Worm (Caenorhabditis elegans): ENCODE data around the gene srt-40.

srt-40 gene

DNA sequence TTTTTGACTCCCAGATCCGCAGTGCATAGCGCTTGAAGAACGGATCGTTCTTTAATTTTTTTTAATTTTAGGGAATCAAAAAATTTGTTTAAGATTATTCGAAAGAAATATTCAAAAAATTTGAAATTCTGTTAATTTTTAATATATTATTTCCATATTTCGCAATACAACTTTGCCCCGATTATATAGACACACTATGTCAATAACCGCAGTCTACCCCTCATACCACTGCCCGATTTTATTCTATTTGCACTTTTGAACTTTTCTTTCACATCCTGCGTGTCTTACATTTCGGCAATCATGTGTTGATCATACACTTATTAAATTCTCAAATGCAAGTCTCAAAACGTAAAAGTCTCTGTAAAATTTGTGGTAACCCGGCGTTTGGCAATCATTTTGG lies 12.7 kb upstream of the srt-40 start, which contains the start of gene nhr-56:
Gene nhr-56 (plus strand): TSS at position 202 of the 400 bp plus-strand sequence.
- TF ChIP-seq lsy-12 (tag; optimal IDR thresholded peaks at IDR 0.05) (no peak), pqm-1 (tag; optimal IDR thresholded peaks at IDR 0.05) (peak; percentile 56), elt-2 (tag; optimal IDR thresholded peaks at IDR 0.05) (peak; percentile 64), nfya-1 (tag; optimal IDR thresholded peaks at IDR 0.05; ENCODE audit: insufficient read depth) (peak; percentile 16), jun-1 (tag; optimal IDR thresholded peaks at IDR 0.05) (peak; percentile 5), pha-4 (tag; optimal IDR thresholded peaks at IDR 0.05) (peak; percentile 98), mdl-1 (tag; optimal IDR thresholded peaks at IDR 0.05) (no peak), nhr-23 (tag; optimal IDR thresholded peaks at IDR 0.05) (peak; percentile 69), nhr-43 (tag; optimal IDR thresholded peaks at IDR 0.05; ENCODE audit: poor library complexity, severe bottlenecking) (peak; percentile 14)

DNA sequence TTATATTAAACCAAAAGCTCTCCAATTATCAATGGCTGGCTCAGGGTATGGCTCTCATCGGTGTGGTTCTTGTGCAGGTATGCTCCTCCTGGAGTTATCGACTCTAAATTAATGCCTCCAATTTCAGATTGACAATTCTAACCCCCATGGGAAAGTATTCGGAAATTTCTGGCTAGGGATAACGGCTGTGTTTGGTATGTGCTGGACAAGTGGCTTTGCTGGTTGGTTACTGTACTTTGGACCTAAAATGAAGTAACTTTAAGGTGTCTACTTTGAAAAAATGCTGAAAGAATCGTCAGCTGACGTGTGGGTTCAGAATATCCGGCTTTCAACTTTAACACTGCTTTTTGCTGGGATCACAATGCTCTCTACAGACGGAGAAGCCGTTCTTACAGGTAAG lies 10.8 kb upstream of the srt-40 start:
- TF ChIP-seq lsy-12 (tag; optimal IDR thresholded peaks at IDR 0.05) (no peak), mdl-1 (tag; optimal IDR thresholded peaks at IDR 0.05) (no peak), jun-1 (tag; optimal IDR thresholded peaks at IDR 0.05) (no peak), skn-1 (tag; optimal IDR thresholded peaks at IDR 0.05) (no peak), nhr-77 (tag; optimal IDR thresholded peaks at IDR 0.05) (no peak), egl-27 (tag; optimal IDR thresholded peaks at IDR 0.05) (no peak), ama-1 (optimal IDR thresholded peaks at IDR 0.05) (no peak), aly-2 (tag; optimal IDR thresholded peaks at IDR 0.05) (no peak), elt-2 (tag; optimal IDR thresholded peaks at IDR 0.05) (no peak), nhr-28 (tag; optimal IDR thresholded peaks at IDR 0.05) (no peak), ceh-9 (tag; optimal IDR thresholded peaks at IDR 0.05) (no peak), unc-62 (GFP tag; optimal IDR thresholded peaks at IDR 0.05) (no peak), ztf-11 (tag; optimal IDR thresholded peaks at IDR 0.05) (no peak), sea-2 (GFP tag; optimal IDR thresholded peaks at IDR 0.05) (no peak), pqm-1 (tag; optimal IDR thresholded peaks at IDR 0.05) (no peak), nhr-76 (tag; optimal IDR thresholded peaks at IDR 0.05) (no peak), ztf-4 (tag; optimal IDR thresholded peaks at IDR 0.05) (no peak), lin-15B (tag; optimal IDR thresholded peaks at IDR 0.05) (no peak), daf-12 (tag; optimal IDR thresholded peaks at IDR 0.05) (no peak)

DNA sequence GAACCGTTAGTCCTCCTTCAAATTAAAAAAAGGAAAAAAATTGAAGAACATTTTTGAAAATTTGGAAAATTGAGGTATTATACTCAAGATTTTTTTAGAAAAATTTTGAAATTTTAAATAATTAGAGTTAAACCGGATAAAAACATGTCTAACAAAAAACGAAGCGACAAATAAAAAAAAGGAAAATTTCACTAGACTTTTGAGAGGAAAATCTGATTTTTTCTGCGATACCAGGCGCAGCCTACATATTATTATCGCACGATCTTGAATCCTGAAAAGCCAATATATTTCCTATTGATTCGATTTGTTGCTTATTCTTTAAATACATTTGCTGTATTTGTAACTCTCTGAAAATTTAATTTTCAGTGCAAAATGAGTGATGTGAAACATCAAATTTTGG lies 9.3 kb upstream of the srt-40 start, which contains the start of gene nstp-8:
Gene nstp-8 (plus strand): TSS at position 301 of the 400 bp plus-strand sequence.
- no peak for TF ChIP-seq lin-15B (tag; optimal IDR thresholded peaks at IDR 0.05)
- no peak for TF ChIP-seq nhr-43 (tag; optimal IDR thresholded peaks at IDR 0.05; ENCODE audit: poor library complexity, severe bottlenecking)
- TF ChIP-seq nhr-25 (tag; optimal IDR thresholded peaks at IDR 0.05), result no peak
- no peak for TF ChIP-seq R02D3.7 (tag; optimal IDR thresholded peaks at IDR 0.05)
- TF ChIP-seq unc-39 (tag; optimal IDR thresholded peaks at IDR 0.05), result no peak
- TF ChIP-seq fos-1 (tag; optimal IDR thresholded peaks at IDR 0.05), result no peak
- no peak for TF ChIP-seq ceh-16 (tag; optimal IDR thresholded peaks at IDR 0.05)
- no peak for TF ChIP-seq tbx-2 (tag; optimal IDR thresholded peaks at IDR 0.05)
- no peak for TF ChIP-seq ama-1 (optimal IDR thresholded peaks at IDR 0.05)
- no peak for TF ChIP-seq unc-62 (GFP tag; optimal IDR thresholded peaks at IDR 0.05)
- TF ChIP-seq lin-39 (tag; optimal IDR thresholded peaks at IDR 0.05), result no peak
- TF ChIP-seq nhr-77 (tag; optimal IDR thresholded peaks at IDR 0.05), result no peak
- no peak for TF ChIP-seq nhr-23 (tag; optimal IDR thresholded peaks at IDR 0.05)
- no peak for TF ChIP-seq pha-4 (tag; optimal IDR thresholded peaks at IDR 0.05)
- TF ChIP-seq nfya-1 (tag; optimal IDR thresholded peaks at IDR 0.05; ENCODE audit: insufficient read depth), result no peak
- TF ChIP-seq eor-1 (tag; optimal IDR thresholded peaks at IDR 0.05), result no peak
- TF ChIP-seq egl-27 (tag; optimal IDR thresholded peaks at IDR 0.05), result no peak

DNA sequence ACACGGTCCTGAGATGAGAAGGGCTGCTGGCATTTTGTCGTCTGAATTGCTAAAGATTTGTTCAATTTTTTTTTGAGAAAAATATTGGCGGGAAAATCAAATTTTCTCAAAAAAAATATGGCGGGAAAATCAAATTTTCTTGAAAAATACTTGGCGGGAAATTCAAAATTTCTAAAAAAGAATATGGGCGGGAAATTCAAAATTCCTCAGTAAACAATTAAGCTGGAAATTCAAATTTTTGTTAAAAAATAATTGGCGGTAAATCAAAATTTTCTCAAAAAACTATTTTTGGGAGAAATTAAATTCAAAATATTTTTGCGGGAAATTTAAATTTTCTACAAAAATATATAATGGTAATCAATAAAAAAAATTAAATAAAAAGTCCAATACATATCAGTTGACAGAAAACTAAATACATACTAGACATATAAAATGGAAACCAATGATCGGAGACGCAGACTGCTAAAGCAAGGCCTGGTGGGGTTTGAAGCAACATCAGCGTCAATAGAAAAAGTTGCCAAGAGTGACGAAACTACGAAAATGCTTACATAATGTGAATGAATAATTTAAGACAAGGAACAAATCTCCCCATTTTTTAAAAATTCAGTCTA lies 8.5 kb upstream of the srt-40 start, which contains the start of gene nhr-184:
Gene nhr-184 (minus strand): TSS at position 51 of the 611 bp plus-strand sequence.
- TF ChIP-seq ceh-9 (tag; optimal IDR thresholded peaks at IDR 0.05) (no peak), hmg-11 (tag; optimal IDR thresholded peaks at IDR 0.05) (peak; percentile 42), nfya-1 (tag; optimal IDR thresholded peaks at IDR 0.05; ENCODE audit: insufficient read depth) (no peak), ztf-4 (tag; optimal IDR thresholded peaks at IDR 0.05) (no peak), elt-3 (tag; optimal IDR thresholded peaks at IDR 0.05) (no peak), nhr-77 (tag; optimal IDR thresholded peaks at IDR 0.05) (no peak), eor-1 (tag; optimal IDR thresholded peaks at IDR 0.05) (no peak), nhr-28 (tag; optimal IDR thresholded peaks at IDR 0.05) (no peak), pqm-1 (tag; optimal IDR thresholded peaks at IDR 0.05) (peak; percentile 25), tbx-2 (tag; optimal IDR thresholded peaks at IDR 0.05) (no peak), nhr-43 (tag; optimal IDR thresholded peaks at IDR 0.05; ENCODE audit: poor library complexity, severe bottlenecking) (no peak), zag-1 (tag; optimal IDR thresholded peaks at IDR 0.05) (no peak), skn-1 (tag; optimal IDR thresholded peaks at IDR 0.05) (no peak), elt-2 (tag; optimal IDR thresholded peaks at IDR 0.05) (peak; percentile 27), pha-4 (tag; optimal IDR thresholded peaks at IDR 0.05) (peak; percentile 58), fkh-10 (GFP tag; optimal IDR thresholded peaks at IDR 0.05) (no peak)

Measured in whole organism, L3 larva.